Worm (Caenorhabditis elegans): ENCODE data around the gene T13C5.10.

T13C5.10 gene

ce11 chrX:6230669-6231068 is 42.7 kb downstream of the T13C5.10 start, which contains the start of gene lite-1:
Gene lite-1 (minus strand): TSS chrX:6230769.
- TF ChIP-seq ceh-20 (GFP tag; IDR thresholded peaks at IDR 0.05) (no peak), unc-62 (GFP tag; optimal IDR thresholded peaks at IDR 0.05 in 1 of 2) (peak in 1 of 2 experiments; percentile 73), unc-62 (tag; optimal IDR thresholded peaks at IDR 0.05) (no peak)

DNA sequence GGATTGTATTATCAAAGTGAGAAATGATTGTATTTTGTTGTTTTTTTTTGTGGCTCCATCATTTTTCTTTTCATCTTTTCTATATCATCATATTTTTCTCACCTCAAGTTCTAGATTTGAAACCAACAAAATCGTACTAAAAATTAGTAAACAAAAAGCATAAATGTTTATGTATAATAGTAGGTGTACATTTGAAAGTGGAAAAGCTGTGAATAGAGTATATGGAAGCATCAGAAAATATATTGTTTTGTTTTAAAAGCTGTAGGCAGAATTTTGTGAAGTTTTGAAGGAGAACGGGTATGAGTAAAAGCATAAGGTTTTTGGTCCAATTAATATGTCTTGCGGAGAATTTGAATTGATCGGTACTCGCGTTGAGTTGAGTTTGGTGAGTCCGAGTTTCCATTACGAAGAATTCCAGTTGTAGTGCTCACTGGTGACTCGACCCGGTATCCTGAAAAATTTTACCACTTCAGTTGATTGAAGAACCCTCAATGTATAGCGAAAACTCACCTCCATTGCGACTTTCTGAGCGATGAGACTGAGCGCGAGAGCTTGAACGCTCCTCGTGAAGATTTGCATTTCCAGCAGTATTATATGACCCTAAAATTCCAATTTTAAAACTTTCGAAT is 45.2 kb downstream of the T13C5.10 start, which contains the start of gene C14F11.4:
C14F11.4 (minus strand) TSS at position 51 of the 629 bp plus-strand sequence.
- peak; percentile 27 for TF ChIP-seq dve-1 (tag; optimal IDR thresholded peaks at IDR 0.05; ENCODE audit: insufficient read depth)
- no peak for TF ChIP-seq mxl-2 (GFP tag; conservative IDR thresholded peaks at IDR 0.05)
- TF ChIP-seq T20F7.1 (GFP tag; optimal IDR thresholded peaks at IDR 0.05) = peak; percentile 16
- no peak for TF ChIP-seq mdt-29 (GFP tag; IDR thresholded peaks at IDR 0.05)
- 0 out of 2 replicates have a peak, but pooled peaks have one; percentile 12 for TF ChIP-seq ctbp-1 (GFP tag; IDR thresholded peaks at IDR 0.05)
- TF ChIP-seq lir-3 (tag; optimal IDR thresholded peaks at IDR 0.05) = no peak
- TF ChIP-seq nhr-11 (tag; optimal IDR thresholded peaks at IDR 0.05) = no peak
- no peak for TF ChIP-seq lim-7 (GFP tag; IDR thresholded peaks at IDR 0.05)
- no peak for TF ChIP-seq rbr-2 (tag; optimal IDR thresholded peaks at IDR 0.05)
- TF ChIP-seq skn-1 (tag; optimal IDR thresholded peaks at IDR 0.05) = no peak
- TF ChIP-seq arid-1 (GFP tag; conservative IDR thresholded peaks at IDR 0.05) = no peak
- no peak for TF ChIP-seq nhr-237 (tag; optimal IDR thresholded peaks at IDR 0.05)
- TF ChIP-seq aha-1 (tag) = peak; percentile 71

DNA sequence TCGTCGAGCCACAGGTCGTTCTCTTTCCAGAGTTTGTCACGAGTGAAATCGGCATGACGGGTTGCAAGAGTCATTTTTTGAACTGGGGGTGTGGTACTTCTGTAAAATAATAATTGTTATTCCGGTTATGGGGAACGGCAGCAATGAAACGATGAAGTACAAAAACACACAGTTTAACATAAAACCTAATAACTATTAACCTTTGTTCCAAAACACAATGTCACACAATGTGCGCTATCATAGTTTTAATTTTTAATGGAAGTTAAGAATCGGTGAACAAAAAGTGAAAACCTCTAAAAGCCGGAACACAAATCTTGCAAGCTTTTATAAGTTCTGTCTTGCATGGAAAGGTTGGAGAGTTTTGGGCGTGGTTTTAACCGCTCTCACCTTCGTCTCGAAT is 47.5 kb downstream of the T13C5.10 start, which contains the start of gene hsp-43:
hsp-43 (minus strand) TSS at position 101 of the 400 bp plus-strand sequence.
- no peak for TF ChIP-seq ceh-44 (GFP tag; IDR thresholded peaks at IDR 0.05)
- peak; percentile 48 for TF ChIP-seq nhr-25 (tag; optimal IDR thresholded peaks at IDR 0.05; ENCODE audit: borderline replicate concordance, insufficient read depth)

- no peak for TF ChIP-seq lsy-2 (tag; optimal IDR thresholded peaks at IDR 0.05)
- TF ChIP-seq dmd-6 (GFP tag; IDR thresholded peaks at IDR 0.05) = 0 out of 2 replicates have a peak, but pooled peaks have one; percentile 14
Measured at ce11 chrX:6238973-6239372, 51.0 kb downstream of the T13C5.10 start, which contains the start of gene rml-3. Gene rml-3 (minus strand): TSS chrX:6239065.
